Worm (Caenorhabditis elegans) whole organism, L4 larva: ENCODE measurements around the gene F59B2.3.

Source experiments
- D1046.2 ChIP-seq: fragments of 200-800 bp; sonication (Bioruptor generic); IDR thresholded peaks from 2 replicates; pipeline ENCODE4 v1.3.6; 2022; ENCODE audit warnings: missing genetic modification characterization, missing compliant biosample characterization
- F10B5.3 ChIP-seq: sonication (generic microtip); optimal IDR thresholded peaks from 2 replicates; lab custom pipeline; 2016; ENCODE audit warnings: mild to moderate bottlenecking, missing genetic modification characterization, missing compliant biosample characterization
- F37D6.2 ChIP-seq: sonication (generic microtip); optimal IDR thresholded peaks from 2 replicates; lab custom pipeline; 2016; ENCODE audit warnings: mild to moderate bottlenecking, missing genetic modification characterization, missing compliant biosample characterization
- T26A8.4 ChIP-seq: fragments of 200-800 bp; sonication (Bioruptor generic); IDR thresholded peaks from 2 replicates; pipeline ENCODE4 v1.3.6; 2022; ENCODE audit warnings: missing genetic modification characterization, missing compliant biosample characterization
- Y105C5A.15 ChIP-seq: fragments of 200-800 bp; sonication (Bioruptor generic); IDR thresholded peaks from 2 replicates; pipeline ENCODE4 v1.3.6; 2022; ENCODE audit warnings: missing genetic modification characterization, missing compliant biosample characterization
- Y5F2A.4 ChIP-seq: fragments of 200-800 bp; sonication (Bioruptor generic); optimal IDR thresholded peaks from 2 replicates; lab custom pipeline; 2018; ENCODE audit warnings: mild to moderate bottlenecking, missing genetic modification characterization, missing compliant biosample characterization
- Y75B8A.6 ChIP-seq: fragments of 200-800 bp; sonication (Bioruptor generic); IDR thresholded peaks from 2 replicates; pipeline ENCODE4 v1.3.6; 2022; ENCODE audit warnings: missing genetic modification reagents, missing genetic modification characterization, missing compliant biosample characterization
- ZK546.5 ChIP-seq, 2 experiments: sonication (generic microtip); optimal IDR thresholded peaks; 2 replicates each; lab custom pipeline; 2017; ENCODE audit warnings: missing biosample characterization in 2 of 2, missing genetic modification characterization in 2 of 2
- aha-1 ChIP-seq: fragments of 150-350 bp; peaks from one replicate; lab custom pipeline; 2014; ENCODE audit warnings: missing biosample characterization, missing genetic modification characterization
- aly-2 ChIP-seq: sonication (generic microtip); optimal IDR thresholded peaks from 2 replicates; lab custom pipeline; 2018; ENCODE audit warnings: missing biosample characterization, missing genetic modification characterization
- ceh-28 ChIP-seq: fragments of 150-350 bp; optimal IDR thresholded peaks from 2 replicates; lab custom pipeline; 2014; ENCODE audit warnings: missing biosample characterization, missing genetic modification reagents, missing genetic modification characterization
- ceh-32 ChIP-seq: sonication (generic microtip); optimal IDR thresholded peaks from 2 replicates; lab custom pipeline; 2016; ENCODE audit warnings: mild to moderate bottlenecking, missing genetic modification characterization, missing compliant biosample characterization; ENCODE audit not compliant: poor library complexity
- ceh-62 ChIP-seq: sonication (generic microtip); optimal IDR thresholded peaks from 2 replicates; lab custom pipeline; 2017; ENCODE audit warnings: missing biosample characterization, missing genetic modification characterization
- ceh-82 ChIP-seq: sonication (generic microtip); optimal IDR thresholded peaks from 2 replicates; lab custom pipeline; 2017; ENCODE audit warnings: missing biosample characterization, missing genetic modification characterization
- ces-1 ChIP-seq: fragments of 150-350 bp; sonication (generic microtip); optimal IDR thresholded peaks from 4 replicates; lab custom pipeline; 2014; ENCODE audit warnings: missing biosample characterization, missing genetic modification reagents, missing genetic modification characterization
- cey-2 ChIP-seq: sonication (generic microtip); optimal IDR thresholded peaks from 3 replicates; lab custom pipeline; 2017; ENCODE audit warnings: missing genetic modification characterization, mild to moderate bottlenecking, missing compliant biosample characterization, antibody characterized with exemption, borderline replicate concordance; ENCODE audit not compliant: insufficient read depth
- dmd-6 ChIP-seq: fragments of 200-800 bp; sonication (Bioruptor generic); IDR thresholded peaks from 2 replicates; pipeline ENCODE4 v1.3.6; 2022; ENCODE audit warnings: missing genetic modification reagents, missing genetic modification characterization, missing compliant biosample characterization
- dve-1 ChIP-seq: sonication (generic microtip); optimal IDR thresholded peaks from 2 replicates; lab custom pipeline; 2017; ENCODE audit warnings: antibody characterized with exemption, mild to moderate bottlenecking, missing genetic modification characterization, missing compliant biosample characterization; ENCODE audit not compliant: insufficient read depth
- egl-43 ChIP-seq: fragments of 200-800 bp; sonication (Bioruptor generic); IDR thresholded peaks from 2 replicates; pipeline ENCODE4 v1.3.6; 2022; ENCODE audit warnings: missing genetic modification reagents, missing genetic modification characterization, missing compliant biosample characterization
- fos-1 ChIP-seq: fragments of 150-350 bp; optimal IDR thresholded peaks from 2 replicates; lab custom pipeline; 2014; ENCODE audit warnings: missing biosample characterization, missing genetic modification characterization
- gei-8 ChIP-seq: fragments of 200-800 bp; sonication (Bioruptor generic); optimal IDR thresholded peaks from 2 replicates; lab custom pipeline; 2018; ENCODE audit warnings: mild to moderate bottlenecking, missing genetic modification characterization, missing compliant biosample characterization
- hlh-11 ChIP-seq: fragments of 200-800 bp; sonication (Bioruptor generic); optimal IDR thresholded peaks from 2 replicates; lab custom pipeline; 2018; ENCODE audit warnings: mild to moderate bottlenecking, missing genetic modification characterization, missing compliant biosample characterization
- hlh-30 ChIP-seq: sonication (generic microtip); optimal IDR thresholded peaks from 2 replicates; lab custom pipeline; 2017; ENCODE audit warnings: antibody characterized with exemption, mild to moderate bottlenecking, missing genetic modification characterization, missing compliant biosample characterization; ENCODE audit not compliant: insufficient read depth
- hmg-1.1 ChIP-seq: fragments of 200-800 bp; sonication (Bioruptor generic); IDR thresholded peaks from 2 replicates; pipeline ENCODE4 v1.3.6; 2022; ENCODE audit warnings: missing genetic modification reagents, missing genetic modification characterization, missing compliant biosample characterization
- lim-7 ChIP-seq: fragments of 200-800 bp; sonication (Bioruptor generic); IDR thresholded peaks from 2 replicates; pipeline ENCODE4 v1.3.6; 2022; ENCODE audit warnings: missing genetic modification characterization, missing compliant biosample characterization
- lin-1 ChIP-seq: fragments of 200-800 bp; sonication (Bioruptor generic); IDR thresholded peaks from 2 replicates; pipeline ENCODE4 v1.3.6; 2022; ENCODE audit warnings: missing genetic modification reagents, missing genetic modification characterization, missing compliant biosample characterization
- lin-29 ChIP-seq: fragments of 200-800 bp; sonication (Bioruptor generic); IDR thresholded peaks from 2 replicates; pipeline ENCODE4 v1.3.6; 2022; ENCODE audit warnings: missing genetic modification reagents, missing genetic modification characterization, missing compliant biosample characterization
- lir-3 ChIP-seq: sonication (generic microtip); optimal IDR thresholded peaks from 2 replicates; lab custom pipeline; 2016; ENCODE audit warnings: mild to moderate bottlenecking, missing genetic modification characterization, missing compliant biosample characterization
- lsy-2 ChIP-seq, 2 experiments: fragments of 150-350 bp in 1 of 2; sonication (generic microtip) in 1 of 2; optimal IDR thresholded peaks; 2 replicates each; lab custom pipeline; 2014 to 2017; ENCODE audit warnings: missing biosample characterization in 2 of 2, missing genetic modification characterization in 2 of 2
- mdl-1 ChIP-seq, 2 experiments: fragments of 150-350 bp in 1 of 2; sonication (generic microtip) in 1 of 2; optimal IDR thresholded peaks; 2 replicates each; lab custom pipeline; 2014 to 2017; ENCODE audit warnings: missing biosample characterization in 2 of 2, missing genetic modification characterization in 2 of 2
- mes-2 ChIP-seq: sonication (generic microtip); optimal IDR thresholded peaks from 2 replicates; lab custom pipeline; 2016; ENCODE audit warnings: missing genotype, mild to moderate bottlenecking, missing genetic modification characterization, missing compliant biosample characterization; ENCODE audit not compliant: poor library complexity, severe bottlenecking
- mxl-3 ChIP-seq: fragments of 200-800 bp; sonication (Bioruptor generic); optimal IDR thresholded peaks from 2 replicates; lab custom pipeline; 2018; ENCODE audit warnings: mild to moderate bottlenecking, missing genetic modification characterization, missing compliant biosample characterization
- nhr-237 ChIP-seq: sonication (generic microtip); optimal IDR thresholded peaks from 2 replicates; lab custom pipeline; 2017; ENCODE audit warnings: missing biosample characterization, missing genetic modification characterization
- nhr-28 ChIP-seq: fragments of 150-350 bp; optimal IDR thresholded peaks from 2 replicates; lab custom pipeline; 2014; ENCODE audit warnings: missing biosample characterization, missing genetic modification characterization
- nhr-48 ChIP-seq: sonication (generic microtip); optimal IDR thresholded peaks from 2 replicates; lab custom pipeline; 2016; ENCODE audit warnings: mild to moderate bottlenecking, missing genetic modification characterization, missing compliant biosample characterization
- nhr-6 ChIP-seq: fragments of 150-350 bp; optimal IDR thresholded peaks from 2 replicates; lab custom pipeline; 2014; ENCODE audit warnings: missing biosample characterization, missing genetic modification characterization
- pqm-1 ChIP-seq: sonication (generic microtip); optimal IDR thresholded peaks from 2 replicates; lab custom pipeline; 2017; ENCODE audit warnings: missing biosample characterization, missing genetic modification characterization
- rbr-2 ChIP-seq: sonication (generic microtip); optimal IDR thresholded peaks from 2 replicates; lab custom pipeline; 2016; ENCODE audit warnings: missing genotype, missing genetic modification characterization, missing compliant biosample characterization
- saeg-2 ChIP-seq: fragments of 200-800 bp; sonication (Bioruptor generic); IDR thresholded peaks from 2 replicates; pipeline ENCODE4 v1.3.6; 2022; ENCODE audit warnings: missing genetic modification reagents, missing genetic modification characterization, missing compliant biosample characterization
- sdz-12 ChIP-seq: fragments of 200-800 bp; sonication (Bioruptor generic); optimal IDR thresholded peaks from 2 replicates; lab custom pipeline; 2018; ENCODE audit warnings: mild to moderate bottlenecking, missing genetic modification characterization, missing compliant biosample characterization
- set-16 ChIP-seq: fragments of 200-800 bp; sonication (Bioruptor generic); IDR thresholded peaks from 2 replicates; pipeline ENCODE4 v1.3.6; 2022; ENCODE audit warnings: missing genetic modification reagents, missing genetic modification characterization, missing compliant biosample characterization
- skn-1 ChIP-seq: fragments of 150-350 bp; optimal IDR thresholded peaks from 2 replicates; lab custom pipeline; 2014; ENCODE audit warnings: missing biosample characterization, missing genetic modification characterization
- snpc-4 ChIP-seq: fragments of 150-350 bp; optimal IDR thresholded peaks from 2 replicates; lab custom pipeline; 2014; ENCODE audit warnings: missing biosample characterization, missing genetic modification characterization
- spr-1 ChIP-seq: sonication (generic microtip); optimal IDR thresholded peaks from 2 replicates; lab custom pipeline; 2016; ENCODE audit warnings: mild to moderate bottlenecking, missing genetic modification characterization, missing compliant biosample characterization
- tag-97 ChIP-seq: fragments of 200-800 bp; sonication (Bioruptor generic); IDR thresholded peaks from 2 replicates; pipeline ENCODE4 v1.3.6; 2022; ENCODE audit warnings: missing genetic modification characterization, missing compliant biosample characterization
- unc-62 ChIP-seq, 3 experiments: fragments of 150-350 bp in 1 of 3; sonication (generic microtip); optimal IDR thresholded peaks in 2 of 3; peaks in 1 of 3; 1 replicate in 1 of 3; 2 replicates in 2 of 3; lab custom pipeline; 2014 to 2017; ENCODE audit warnings: missing biosample characterization in 3 of 3, missing genetic modification characterization in 3 of 3, missing genetic modification reagents in 3 of 3, missing genotype in 1 of 3
- vab-7 ChIP-seq: fragments of 200-800 bp; sonication (Bioruptor generic); IDR thresholded peaks from 2 replicates; pipeline ENCODE4 v1.3.6; 2022; ENCODE audit warnings: missing genetic modification reagents, missing genetic modification characterization, missing compliant biosample characterization
- zfp-3 ChIP-seq: fragments of 200-800 bp; sonication (Bioruptor generic); conservative IDR thresholded peaks from 2 replicates; pipeline ENCODE4 v1.3.6; 2022; ENCODE audit warnings: missing genetic modification reagents, missing genetic modification characterization, missing compliant biosample characterization
- zip-11 ChIP-seq: fragments of 200-800 bp; sonication (Bioruptor generic); IDR thresholded peaks from 2 replicates; pipeline ENCODE4 v1.3.6; 2022; ENCODE audit warnings: missing genetic modification characterization, missing compliant biosample characterization
- ztf-7 ChIP-seq: fragments of 150-350 bp; optimal IDR thresholded peaks from 2 replicates; lab custom pipeline; 2014; ENCODE audit warnings: missing biosample characterization, missing genetic modification characterization

F59B2.3 gene

DNA sequence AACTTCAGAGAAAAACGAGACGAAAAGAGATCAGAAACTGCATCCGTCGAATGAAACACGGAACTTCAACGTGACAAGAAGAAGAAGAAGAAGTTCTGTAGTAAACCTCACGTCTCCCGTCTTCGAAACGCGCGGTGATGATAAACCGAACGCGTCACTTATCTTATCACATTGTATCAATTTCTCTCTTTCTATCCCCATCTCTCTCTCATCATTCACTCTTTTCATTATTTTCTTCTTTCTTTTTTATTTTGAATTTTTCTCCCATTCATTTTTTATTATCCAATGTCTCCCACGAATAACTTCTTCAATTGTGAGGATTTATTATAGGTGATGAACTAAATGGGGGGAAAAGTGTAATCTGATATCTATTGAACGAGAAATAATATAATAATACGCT is 12.7 kb downstream of the F59B2.3 start (continued):
- TF ChIP-seq snpc-4 (tag; lab: Kevin White, UChicago) (no peak), Y75B8A.6 (GFP tag; lab: Robert Waterston, UW) (no peak), unc-62 (GFP tag; optimal IDR thresholded peaks at IDR 0.05 in 1 of 2; lab: Kevin White, UChicago) (peak in 1 of 2 experiments; percentile 8), unc-62 (tag; optimal IDR thresholded peaks at IDR 0.05; lab: Kevin White, UChicago) (no peak), ces-1 (GFP tag; lab: Kevin White, UChicago) (no peak), lim-7 (GFP tag; lab: Robert Waterston, UW) (no peak), F37D6.2 (tag; lab: Kevin White, UChicago) (no peak), lin-1 (GFP tag; lab: Robert Waterston, UW) (no peak), ceh-82 (tag; lab: Kevin White, UChicago) (no peak), ceh-62 (tag; lab: Kevin White, UChicago) (no peak), D1046.2 (GFP tag; lab: Robert Waterston, UW) (no peak), spr-1 (tag; lab: Kevin White, UChicago) (no peak), dve-1 (tag; lab: Kevin White, UChicago) (peak; percentile 69), fos-1 (tag; lab: Kevin White, UChicago) (no peak), ZK546.5 (tag; optimal IDR thresholded peaks at IDR 0.05; lab: Kevin White, UChicago) (no peak), aly-2 (tag; lab: Kevin White, UChicago) (no peak), mes-2 (tag; lab: Kevin White, UChicago) (no peak), tag-97 (GFP tag; lab: Robert Waterston, UW) (no peak), rbr-2 (tag; lab: Kevin White, UChicago) (no peak), vab-7 (GFP tag; lab: Robert Waterston, UW) (no peak), Y105C5A.15 (GFP tag; lab: Robert Waterston, UW) (no peak), lin-29 (GFP tag; lab: Robert Waterston, UW) (no peak), sdz-12 (GFP tag; lab: Kevin White, UChicago) (no peak), gei-8 (GFP tag; lab: Kevin White, UChicago) (no peak), zip-11 (GFP tag; lab: Robert Waterston, UW) (no peak), zfp-3 (no peak), ceh-28 (tag; lab: Kevin White, UChicago) (no peak), skn-1 (no peak), hlh-11 (tag; lab: Kevin White, UChicago) (peak; percentile 76), F10B5.3 (tag; lab: Kevin White, UChicago) (no peak), nhr-6 (tag; lab: Kevin White, UChicago) (no peak), saeg-2 (GFP tag; lab: Robert Waterston, UW) (no peak), lir-3 (tag; lab: Kevin White, UChicago) (no peak), set-16 (no peak), ztf-7 (tag; lab: Kevin White, UChicago) (no peak), cey-2 (tag; lab: Kevin White, UChicago) (peak; percentile 70), T26A8.4 (GFP tag; lab: Robert Waterston, UW) (no peak), nhr-237 (no peak), hmg-1.1 (GFP tag; lab: Robert Waterston, UW) (no peak)

DNA sequence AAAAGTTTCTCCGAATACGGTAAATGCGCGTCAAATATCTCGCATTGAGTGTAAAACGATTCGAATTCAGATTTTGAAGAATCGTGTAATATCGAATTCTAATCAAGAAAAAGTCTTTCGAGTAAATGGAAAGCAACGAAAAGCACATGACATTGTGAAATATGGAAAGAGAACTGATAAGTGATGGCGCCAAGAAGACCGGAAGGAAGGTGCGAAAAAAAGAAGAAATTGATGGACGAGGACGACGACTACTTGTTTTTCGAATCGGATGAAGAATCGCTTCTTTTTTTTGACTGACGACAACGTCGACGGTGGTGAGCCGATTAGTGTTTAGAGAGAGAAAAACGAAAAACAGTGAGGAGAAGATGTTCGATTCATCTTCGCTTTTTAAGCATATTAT is 13.6 kb downstream of the F59B2.3 start:
- no peak for TF ChIP-seq mes-2 (tag; lab: Kevin White, UChicago)
- peak; percentile 50 for TF ChIP-seq pqm-1 (tag; lab: Kevin White, UChicago)
- peak; percentile 39 for TF ChIP-seq dve-1 (tag; lab: Kevin White, UChicago)
- TF ChIP-seq hlh-11 (tag; lab: Kevin White, UChicago): peak; percentile 75
- TF ChIP-seq mxl-3: peak; percentile 3
- TF ChIP-seq hlh-30 (tag; lab: Kevin White, UChicago): peak; percentile 76
- TF ChIP-seq dmd-6: peak; percentile 27; the same call in 1 of the 2 replicates
- peak in 1 of 2 experiments; percentile 20 for TF ChIP-seq lsy-2 (tag; optimal IDR thresholded peaks at IDR 0.05; lab: Kevin White, UChicago)
- no peak for TF ChIP-seq D1046.2 (GFP tag; lab: Robert Waterston, UW)
- peak in 1 of 2 experiments; percentile 61 for TF ChIP-seq mdl-1 (tag; optimal IDR thresholded peaks at IDR 0.05; lab: Kevin White, UChicago)
- TF ChIP-seq nhr-28 (tag; lab: Kevin White, UChicago): peak; percentile 69
- no peak for TF ChIP-seq Y5F2A.4 (GFP tag; lab: Kevin White, UChicago)
- TF ChIP-seq gei-8 (GFP tag; lab: Kevin White, UChicago): no peak
- peak in 1 of 2 experiments; percentile 86 for TF ChIP-seq unc-62 (GFP tag; optimal IDR thresholded peaks at IDR 0.05 in 1 of 2; lab: Kevin White, UChicago)
- TF ChIP-seq unc-62 (tag; optimal IDR thresholded peaks at IDR 0.05; lab: Kevin White, UChicago): no peak
- no peak for TF ChIP-seq ceh-32
- peak; percentile 22 for TF ChIP-seq nhr-48
- no peak for TF ChIP-seq vab-7 (GFP tag; lab: Robert Waterston, UW)
- no peak for TF ChIP-seq aha-1 (tag; lab: Kevin White, UChicago)
- TF ChIP-seq egl-43 (GFP tag; lab: Robert Waterston, UW): no peak
